Worm (Caenorhabditis elegans): ENCODE measurements around the gene F58H1.7.

Gene F58H1.7

ce11 chrV:11941664-11942063 lies 23.0 kb downstream of the F58H1.7 start:
- peak; percentile 61 for TF ChIP-seq pqm-1 (tag; optimal IDR thresholded peaks at IDR 0.05)
- no peak for TF ChIP-seq ceh-32 (tag; optimal IDR thresholded peaks at IDR 0.05; ENCODE audit: poor library complexity)
- no peak for TF ChIP-seq nhr-25 (tag; optimal IDR thresholded peaks at IDR 0.05; ENCODE audit: borderline replicate concordance, insufficient read depth)
- TF ChIP-seq dve-1 (tag; optimal IDR thresholded peaks at IDR 0.05; ENCODE audit: insufficient read depth), result peak; percentile 81
- no peak for TF ChIP-seq lin-13 (GFP tag; optimal IDR thresholded peaks at IDR 0.05)
- no peak for TF ChIP-seq daf-16 (GFP tag; optimal IDR thresholded peaks at IDR 0.05)
- peak; percentile 74 for TF ChIP-seq daf-16 (tag; optimal IDR thresholded peaks at IDR 0.05)
- TF ChIP-seq nhr-77 (tag; optimal IDR thresholded peaks at IDR 0.05), result peak; percentile 72
- TF ChIP-seq fkh-10 (GFP tag; optimal IDR thresholded peaks at IDR 0.05), result no peak
- peak; percentile 66 for TF ChIP-seq nhr-28 (tag; optimal IDR thresholded peaks at IDR 0.05)
- TF ChIP-seq ZK337.2 (GFP tag; IDR thresholded peaks at IDR 0.05), result no peak
- no peak for TF ChIP-seq ceh-62 (tag; optimal IDR thresholded peaks at IDR 0.05)
- TF ChIP-seq unc-130 (GFP tag; optimal IDR thresholded peaks at IDR 0.05), result no peak
- TF ChIP-seq nhr-48 (tag; optimal IDR thresholded peaks at IDR 0.05), result peak; percentile 74
- TF ChIP-seq dmd-6 (GFP tag; IDR thresholded peaks at IDR 0.05), result peak; percentile 80
- TF ChIP-seq ceh-82 (tag; optimal IDR thresholded peaks at IDR 0.05), result no peak
- peak; percentile 61 for TF ChIP-seq aha-1 (tag)
- TF ChIP-seq zfp-3 (GFP tag; conservative IDR thresholded peaks at IDR 0.05), result no peak
- peak; percentile 61; the same call in 1 of the 2 replicates for TF ChIP-seq lin-1 (GFP tag; IDR thresholded peaks at IDR 0.05)
- TF ChIP-seq lin-29 (GFP tag; IDR thresholded peaks at IDR 0.05), result no peak
- peak; percentile 88 for TF ChIP-seq hlh-11 (tag; optimal IDR thresholded peaks at IDR 0.05)
- no peak for TF ChIP-seq vab-7 (GFP tag; IDR thresholded peaks at IDR 0.05)
- no peak for TF ChIP-seq Y105C5A.15 (GFP tag; IDR thresholded peaks at IDR 0.05)
- TF ChIP-seq lin-15B (tag; optimal IDR thresholded peaks at IDR 0.05), result no peak
- TF ChIP-seq lin-38 (GFP tag; IDR thresholded peaks at IDR 0.05), result no peak
- peak; percentile 87 for TF ChIP-seq php-3 (GFP tag; IDR thresholded peaks at IDR 0.05)
- peak; percentile 7 for TF ChIP-seq dpl-1 (GFP tag; optimal IDR thresholded peaks at IDR 0.05)

ce11 chrV:11940329-11940728 lies 24.3 kb downstream of the F58H1.7 start:
- TF ChIP-seq unc-62 (GFP tag; optimal IDR thresholded peaks at IDR 0.05 in 1 of 2) (peak in 1 of 2 experiments; percentile 74), unc-62 (tag; optimal IDR thresholded peaks at IDR 0.05) (no peak), jun-1 (tag; optimal IDR thresholded peaks at IDR 0.05) (no peak), spr-3 (GFP tag; optimal IDR thresholded peaks at IDR 0.05) (no peak), Y105C5A.15 (GFP tag; IDR thresholded peaks at IDR 0.05) (no peak)

ce11 chrV:11937710-11938109 lies 26.9 kb downstream of the F58H1.7 start, which contains the start of gene gpla-1:
gpla-1 (minus strand) TSS chrV:11937810.
- TF ChIP-seq hif-1 (tag; optimal IDR thresholded peaks at IDR 0.05), result no peak
- no peak for TF ChIP-seq ZK546.5 (tag; optimal IDR thresholded peaks at IDR 0.05)
- TF ChIP-seq F49E8.2 (tag; optimal IDR thresholded peaks at IDR 0.05; ENCODE audit: borderline replicate concordance), result no peak
- no peak for TF ChIP-seq dpl-1 (GFP tag; optimal IDR thresholded peaks at IDR 0.05)
- no peak for TF ChIP-seq daf-8 (GFP tag; IDR thresholded peaks at IDR 0.05)
- no peak for TF ChIP-seq ctbp-1 (GFP tag; IDR thresholded peaks at IDR 0.05)
- no peak for TF ChIP-seq unc-39 (tag; optimal IDR thresholded peaks at IDR 0.05)
- TF ChIP-seq hlh-30 (tag; optimal IDR thresholded peaks at IDR 0.05; ENCODE audit: insufficient read depth), result no peak
- TF ChIP-seq pqm-1 (tag; optimal IDR thresholded peaks at IDR 0.05), result no peak
- TF ChIP-seq F26F4.8 (GFP tag; conservative IDR thresholded peaks at IDR 0.05), result no peak
- TF ChIP-seq unc-62 (GFP tag; optimal IDR thresholded peaks at IDR 0.05 in 1 of 2), result no peak
- TF ChIP-seq unc-62 (tag; optimal IDR thresholded peaks at IDR 0.05), result no peak
- no peak for TF ChIP-seq ama-1 (optimal IDR thresholded peaks at IDR 0.05)
- TF ChIP-seq F44E2.7 (GFP tag; IDR thresholded peaks at IDR 0.05), result no peak
- TF ChIP-seq daf-16 (GFP tag; optimal IDR thresholded peaks at IDR 0.05), result no peak
- TF ChIP-seq daf-16 (tag; optimal IDR thresholded peaks at IDR 0.05), result no peak
- TF ChIP-seq lin-13 (GFP tag; optimal IDR thresholded peaks at IDR 0.05), result no peak
- no peak for TF ChIP-seq lsy-2 (tag; optimal IDR thresholded peaks at IDR 0.05)
- no peak for TF ChIP-seq nhr-25 (tag; optimal IDR thresholded peaks at IDR 0.05; ENCODE audit: borderline replicate concordance, insufficient read depth)
- TF ChIP-seq lin-29 (GFP tag; IDR thresholded peaks at IDR 0.05), result no peak
